Worm (Caenorhabditis elegans) whole organism, L4 larva: ENCODE data around the gene unc-23.

ENCODE experiments used
- F10B5.3 ChIP-seq: sonication (generic microtip); optimal IDR thresholded peaks from 2 replicates; lab custom pipeline; 2016; ENCODE audit warnings: mild to moderate bottlenecking, missing genetic modification characterization, missing compliant biosample characterization
- T20F7.1 ChIP-seq: fragments of 200-800 bp; sonication (Bioruptor generic); optimal IDR thresholded peaks from 2 replicates; lab custom pipeline; 2018; ENCODE audit warnings: mild to moderate bottlenecking, missing genetic modification characterization, missing compliant biosample characterization
- Y48G9A.11 ChIP-seq: fragments of 200-800 bp; sonication (Bioruptor generic); IDR thresholded peaks from 2 replicates; pipeline ENCODE4 v1.3.6; 2022; ENCODE audit warnings: missing genetic modification reagents, missing genetic modification characterization, missing compliant biosample characterization
- Y5F2A.4 ChIP-seq: fragments of 200-800 bp; sonication (Bioruptor generic); optimal IDR thresholded peaks from 2 replicates; lab custom pipeline; 2018; ENCODE audit warnings: mild to moderate bottlenecking, missing genetic modification characterization, missing compliant biosample characterization
- Y75B8A.6 ChIP-seq: fragments of 200-800 bp; sonication (Bioruptor generic); IDR thresholded peaks from 2 replicates; pipeline ENCODE4 v1.3.6; 2022; ENCODE audit warnings: missing genetic modification reagents, missing genetic modification characterization, missing compliant biosample characterization
- ZK546.5 ChIP-seq, 2 experiments: sonication (generic microtip); optimal IDR thresholded peaks; 2 replicates each; lab custom pipeline; 2017; ENCODE audit warnings: missing biosample characterization in 2 of 2, missing genetic modification characterization in 2 of 2
- ceh-28 ChIP-seq: fragments of 150-350 bp; optimal IDR thresholded peaks from 2 replicates; lab custom pipeline; 2014; ENCODE audit warnings: missing biosample characterization, missing genetic modification reagents, missing genetic modification characterization
- ceh-62 ChIP-seq: sonication (generic microtip); optimal IDR thresholded peaks from 2 replicates; lab custom pipeline; 2017; ENCODE audit warnings: missing biosample characterization, missing genetic modification characterization
- cey-2 ChIP-seq: sonication (generic microtip); optimal IDR thresholded peaks from 3 replicates; lab custom pipeline; 2017; ENCODE audit warnings: missing genetic modification characterization, mild to moderate bottlenecking, missing compliant biosample characterization, antibody characterized with exemption, borderline replicate concordance; ENCODE audit not compliant: insufficient read depth
- ctbp-1 ChIP-seq: fragments of 200-800 bp; sonication (Bioruptor generic); IDR thresholded peaks from 2 replicates; pipeline ENCODE4 v1.3.6; 2022; ENCODE audit warnings: missing genetic modification reagents, missing genetic modification characterization, missing compliant biosample characterization
- daf-12 ChIP-seq: fragments of 150-350 bp; optimal IDR thresholded peaks from 2 replicates; lab custom pipeline; 2014; ENCODE audit warnings: missing biosample characterization, missing genetic modification reagents, missing genetic modification characterization
- daf-16 ChIP-seq, 3 experiments: sonication (generic microtip); optimal IDR thresholded peaks; 2 replicates each; lab custom pipeline; 2016 to 2017; ENCODE audit warnings: missing genetic modification characterization in 3 of 3, missing genetic modification reagents in 3 of 3, mild to moderate bottlenecking in 2 of 3, missing compliant biosample characterization in 2 of 3, missing biosample characterization in 1 of 3, moderate library complexity in 1 of 3
- dmd-6 ChIP-seq: fragments of 200-800 bp; sonication (Bioruptor generic); IDR thresholded peaks from 2 replicates; pipeline ENCODE4 v1.3.6; 2022; ENCODE audit warnings: missing genetic modification reagents, missing genetic modification characterization, missing compliant biosample characterization
- dmd-9 ChIP-seq: fragments of 200-800 bp; sonication (Bioruptor generic); IDR thresholded peaks from 2 replicates; pipeline ENCODE4 v1.3.6; 2022; ENCODE audit warnings: missing genetic modification reagents, missing genetic modification characterization, missing compliant biosample characterization
- dpl-1 ChIP-seq: fragments of 150-350 bp; optimal IDR thresholded peaks from 2 replicates; lab custom pipeline; 2014; ENCODE audit warnings: missing biosample characterization, missing genetic modification reagents, missing genetic modification characterization
- duxl-1 ChIP-seq: sonication (generic microtip); optimal IDR thresholded peaks from 2 replicates; lab custom pipeline; 2016; ENCODE audit warnings: mild to moderate bottlenecking, missing genetic modification characterization, moderate library complexity, missing compliant biosample characterization; ENCODE audit not compliant: poor library complexity
- dve-1 ChIP-seq: sonication (generic microtip); optimal IDR thresholded peaks from 2 replicates; lab custom pipeline; 2017; ENCODE audit warnings: antibody characterized with exemption, mild to moderate bottlenecking, missing genetic modification characterization, missing compliant biosample characterization; ENCODE audit not compliant: insufficient read depth
- gei-8 ChIP-seq: fragments of 200-800 bp; sonication (Bioruptor generic); optimal IDR thresholded peaks from 2 replicates; lab custom pipeline; 2018; ENCODE audit warnings: mild to moderate bottlenecking, missing genetic modification characterization, missing compliant biosample characterization
- hif-1 ChIP-seq, 2 experiments: sonication (generic microtip); optimal IDR thresholded peaks; 2 replicates each; lab custom pipeline; 2016 to 2017; ENCODE audit warnings: missing compliant biosample characterization in 2 of 2, missing genetic modification characterization in 2 of 2, missing genetic modification reagents in 2 of 2, missing genotype in 2 of 2, mild to moderate bottlenecking in 1 of 2
- hlh-11 ChIP-seq: fragments of 200-800 bp; sonication (Bioruptor generic); optimal IDR thresholded peaks from 2 replicates; lab custom pipeline; 2018; ENCODE audit warnings: mild to moderate bottlenecking, missing genetic modification characterization, missing compliant biosample characterization
- lin-15B ChIP-seq: fragments of 150-350 bp; sonication (generic microtip); optimal IDR thresholded peaks from 3 replicates; lab custom pipeline; 2014; ENCODE audit warnings: missing biosample characterization, missing genetic modification characterization
- lir-3 ChIP-seq: sonication (generic microtip); optimal IDR thresholded peaks from 2 replicates; lab custom pipeline; 2016; ENCODE audit warnings: mild to moderate bottlenecking, missing genetic modification characterization, missing compliant biosample characterization
- mdl-1 ChIP-seq, 2 experiments: fragments of 150-350 bp in 1 of 2; sonication (generic microtip) in 1 of 2; optimal IDR thresholded peaks; 2 replicates each; lab custom pipeline; 2014 to 2017; ENCODE audit warnings: missing biosample characterization in 2 of 2, missing genetic modification characterization in 2 of 2
- mxl-3 ChIP-seq: fragments of 200-800 bp; sonication (Bioruptor generic); optimal IDR thresholded peaks from 2 replicates; lab custom pipeline; 2018; ENCODE audit warnings: mild to moderate bottlenecking, missing genetic modification characterization, missing compliant biosample characterization
- nhr-102 ChIP-seq: sonication (generic microtip); optimal IDR thresholded peaks from 2 replicates; lab custom pipeline; 2016; ENCODE audit warnings: mild to moderate bottlenecking, missing genetic modification characterization, moderate library complexity, missing compliant biosample characterization
- nhr-111 ChIP-seq: fragments of 200-800 bp; sonication (Bioruptor generic); optimal IDR thresholded peaks from 2 replicates; lab custom pipeline; 2018; ENCODE audit warnings: mild to moderate bottlenecking, missing genetic modification characterization, missing compliant biosample characterization
- nhr-25 ChIP-seq: sonication (generic microtip); optimal IDR thresholded peaks from 2 replicates; lab custom pipeline; 2017; ENCODE audit warnings: missing genetic modification characterization, mild to moderate bottlenecking, missing compliant biosample characterization, antibody characterized with exemption, moderate library complexity, borderline replicate concordance; ENCODE audit not compliant: insufficient read depth
- nhr-28 ChIP-seq: fragments of 150-350 bp; optimal IDR thresholded peaks from 2 replicates; lab custom pipeline; 2014; ENCODE audit warnings: missing biosample characterization, missing genetic modification characterization
- nhr-48 ChIP-seq: sonication (generic microtip); optimal IDR thresholded peaks from 2 replicates; lab custom pipeline; 2016; ENCODE audit warnings: mild to moderate bottlenecking, missing genetic modification characterization, missing compliant biosample characterization
- nhr-6 ChIP-seq: fragments of 150-350 bp; optimal IDR thresholded peaks from 2 replicates; lab custom pipeline; 2014; ENCODE audit warnings: missing biosample characterization, missing genetic modification characterization
- nhr-77 ChIP-seq: fragments of 150-350 bp; optimal IDR thresholded peaks from 2 replicates; lab custom pipeline; 2014; ENCODE audit warnings: missing biosample characterization, missing genetic modification characterization
- php-3 ChIP-seq: fragments of 200-800 bp; sonication (Bioruptor generic); IDR thresholded peaks from 2 replicates; pipeline ENCODE4 v1.3.6; 2022; ENCODE audit warnings: missing genetic modification reagents, missing genetic modification characterization, missing compliant biosample characterization
- pqm-1 ChIP-seq: sonication (generic microtip); optimal IDR thresholded peaks from 2 replicates; lab custom pipeline; 2017; ENCODE audit warnings: missing biosample characterization, missing genetic modification characterization
- sdz-12 ChIP-seq: fragments of 200-800 bp; sonication (Bioruptor generic); optimal IDR thresholded peaks from 2 replicates; lab custom pipeline; 2018; ENCODE audit warnings: mild to moderate bottlenecking, missing genetic modification characterization, missing compliant biosample characterization
- spr-1 ChIP-seq: sonication (generic microtip); optimal IDR thresholded peaks from 2 replicates; lab custom pipeline; 2016; ENCODE audit warnings: mild to moderate bottlenecking, missing genetic modification characterization, missing compliant biosample characterization
- tag-97 ChIP-seq: fragments of 200-800 bp; sonication (Bioruptor generic); IDR thresholded peaks from 2 replicates; pipeline ENCODE4 v1.3.6; 2022; ENCODE audit warnings: missing genetic modification characterization, missing compliant biosample characterization
- unc-62 ChIP-seq, 3 experiments: fragments of 150-350 bp in 1 of 3; sonication (generic microtip); optimal IDR thresholded peaks in 2 of 3; peaks in 1 of 3; 1 replicate in 1 of 3; 2 replicates in 2 of 3; lab custom pipeline; 2014 to 2017; ENCODE audit warnings: missing biosample characterization in 3 of 3, missing genetic modification characterization in 3 of 3, missing genetic modification reagents in 3 of 3, missing genotype in 1 of 3
- vab-7 ChIP-seq: fragments of 200-800 bp; sonication (Bioruptor generic); IDR thresholded peaks from 2 replicates; pipeline ENCODE4 v1.3.6; 2022; ENCODE audit warnings: missing genetic modification reagents, missing genetic modification characterization, missing compliant biosample characterization
- zfp-3 ChIP-seq: fragments of 200-800 bp; sonication (Bioruptor generic); conservative IDR thresholded peaks from 2 replicates; pipeline ENCODE4 v1.3.6; 2022; ENCODE audit warnings: missing genetic modification reagents, missing genetic modification characterization, missing compliant biosample characterization
- zip-2 ChIP-seq: fragments of 150-350 bp; optimal IDR thresholded peaks from 2 replicates; lab custom pipeline; 2014; ENCODE audit warnings: missing biosample characterization, missing genetic modification characterization

Gene unc-23

ce11 chrV:8906896-8907295, 29.3 kb upstream of the unc-23 start, which contains the start of gene frpr-11:
Gene frpr-11, plus strand, starts transcription at chrV:8907196.
- TF ChIP-seq php-3 (GFP tag; lab: Robert Waterston, UW) (no peak), daf-16 (GFP tag; optimal IDR thresholded peaks at IDR 0.05; lab: Kevin White, UChicago) (no peak), daf-16 (tag; optimal IDR thresholded peaks at IDR 0.05; lab: Kevin White, UChicago) (no peak), nhr-48 (tag; lab: Kevin White, UChicago) (no peak), F10B5.3 (no peak), nhr-111 (GFP tag; lab: Kevin White, UChicago) (no peak)

DNA sequence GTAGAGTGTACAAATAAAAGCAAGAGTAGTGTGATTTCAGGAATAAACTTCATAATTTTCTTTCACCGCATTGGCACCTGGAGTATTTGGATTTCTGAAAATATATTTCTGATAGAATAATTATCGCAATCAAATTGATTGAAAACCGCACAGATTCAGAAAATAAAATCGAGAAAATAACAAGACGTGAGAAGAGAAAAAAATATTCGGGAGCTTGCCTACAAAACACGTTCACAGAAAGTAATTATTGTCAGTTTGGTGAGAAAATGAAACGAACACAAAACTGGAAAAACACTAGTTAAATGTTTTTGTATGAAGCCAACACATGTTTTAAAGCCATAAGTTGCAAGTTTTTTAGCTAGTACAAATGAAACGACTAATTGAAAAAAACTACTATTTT, 22.2 kb upstream of the unc-23 start, which contains the start of gene mod-1:
Gene mod-1 (minus strand): TSS at position 101 of the 400 bp plus-strand sequence.
- TF ChIP-seq lin-15B = no peak
- TF ChIP-seq, all 104 proteins: peak for 0

ce11 chrV:8922781-8923180, 13.4 kb upstream of the unc-23 start, which contains the start of gene ttr-47:
Gene ttr-47, plus strand, starts transcription at chrV:8923088.
- TF ChIP-seq nhr-102 (tag; lab: Kevin White, UChicago) (peak; percentile 50), Y48G9A.11 (GFP tag; lab: Robert Waterston, UW) (no peak), Y5F2A.4 (no peak), pqm-1 (tag; lab: Kevin White, UChicago) (no peak), vab-7 (GFP tag; lab: Robert Waterston, UW) (no peak), dmd-9 (no peak), spr-1 (tag; lab: Kevin White, UChicago) (no peak), cey-2 (tag; lab: Kevin White, UChicago) (no peak), hlh-11 (tag; lab: Kevin White, UChicago) (peak; percentile 72), dpl-1 (GFP tag; lab: Kevin White, UChicago) (no peak), daf-16 (GFP tag; optimal IDR thresholded peaks at IDR 0.05; lab: Kevin White, UChicago) (peak in 1 of 2 experiments; percentile 93), daf-16 (tag; optimal IDR thresholded peaks at IDR 0.05; lab: Kevin White, UChicago) (peak; percentile 99), T20F7.1 (GFP tag; lab: Kevin White, UChicago) (no peak), nhr-28 (peak; percentile 35), F10B5.3 (no peak), hif-1 (tag; optimal IDR thresholded peaks at IDR 0.05; lab: Kevin White, UChicago) (peak in 1 of 2 experiments; percentile 16), tag-97 (GFP tag; lab: Robert Waterston, UW) (no peak), zfp-3 (GFP tag; lab: Robert Waterston, UW) (no peak), gei-8 (GFP tag; lab: Kevin White, UChicago) (no peak), nhr-6 (tag; lab: Kevin White, UChicago) (no peak), duxl-1 (tag; lab: Kevin White, UChicago) (no peak), Y75B8A.6 (GFP tag; lab: Robert Waterston, UW) (no peak), php-3 (GFP tag; lab: Robert Waterston, UW) (peak; percentile 78), nhr-25 (tag; lab: Kevin White, UChicago) (no peak), ceh-62 (tag; lab: Kevin White, UChicago) (no peak), dve-1 (tag; lab: Kevin White, UChicago) (peak; percentile 72), ceh-28 (tag; lab: Kevin White, UChicago) (no peak), zip-2 (tag; lab: Kevin White, UChicago) (no peak), nhr-48 (tag; lab: Kevin White, UChicago) (peak; percentile 13), daf-12 (tag; lab: Kevin White, UChicago) (no peak), sdz-12 (GFP tag; lab: Kevin White, UChicago) (no peak), ZK546.5 (tag; optimal IDR thresholded peaks at IDR 0.05; lab: Kevin White, UChicago) (no peak), nhr-77 (tag; lab: Kevin White, UChicago) (no peak), unc-62 (GFP tag; optimal IDR thresholded peaks at IDR 0.05 in 1 of 2; lab: Kevin White, UChicago) (peak in 1 of 2 experiments; percentile 89), unc-62 (tag; optimal IDR thresholded peaks at IDR 0.05; lab: Kevin White, UChicago) (no peak), dmd-6 (peak; percentile 16; the same call in 1 of the 2 replicates), mxl-3 (no peak), ctbp-1 (GFP tag; lab: Robert Waterston, UW) (no peak), mdl-1 (tag; optimal IDR thresholded peaks at IDR 0.05; lab: Kevin White, UChicago) (no peak), lir-3 (no peak)
